Worm (Caenorhabditis elegans) whole organism, early embryonic: ENCODE data around the gene Y50D4A.4.

Experiments used
- B0310.2 ChIP-seq: sonication (generic microtip); optimal IDR thresholded peaks from 2 replicates; lab custom pipeline; 2016; ENCODE audit warnings: mild to moderate bottlenecking, missing genetic modification characterization, missing compliant biosample characterization
- F13C5.2 ChIP-seq: sonication (generic microtip); optimal IDR thresholded peaks from 2 replicates; lab custom pipeline; 2017; ENCODE audit warnings: mild to moderate bottlenecking, missing genetic modification characterization, inconsistent platforms, missing compliant biosample characterization
- aly-1 ChIP-seq: sonication (generic microtip); optimal IDR thresholded peaks from 2 replicates; lab custom pipeline; 2016; ENCODE audit warnings: missing genetic modification characterization, missing compliant biosample characterization
- ama-1 ChIP-seq: fragments of 150-350 bp; optimal IDR thresholded peaks from 2 replicates; lab custom pipeline; 2014
- ceh-13 ChIP-seq: fragments of 200-800 bp; sonication (Bioruptor generic); optimal IDR thresholded peaks from 2 replicates; lab custom pipeline; 2018; ENCODE audit warnings: mild to moderate bottlenecking, missing genetic modification characterization, missing compliant biosample characterization
- ceh-36 ChIP-seq: sonication (generic microtip); optimal IDR thresholded peaks from 2 replicates; lab custom pipeline; 2016; ENCODE audit warnings: missing genetic modification characterization, inconsistent platforms, missing compliant biosample characterization
- ets-7 ChIP-seq: sonication (generic microtip); optimal IDR thresholded peaks from 2 replicates; lab custom pipeline; 2016; ENCODE audit warnings: missing genotype, missing genetic modification characterization, missing compliant biosample characterization
- flt-1 ChIP-seq: fragments of 200-800 bp; sonication (Bioruptor generic); IDR thresholded peaks from 2 replicates; pipeline ENCODE4 v1.3.6; 2022; ENCODE audit warnings: missing genetic modification characterization, missing compliant biosample characterization
- hmbx-1 ChIP-seq: sonication (generic microtip); optimal IDR thresholded peaks from 2 replicates; lab custom pipeline; 2016; ENCODE audit warnings: mild to moderate bottlenecking, missing genetic modification characterization, missing compliant biosample characterization
- hmg-4 ChIP-seq: fragments of 200-800 bp; sonication (Bioruptor generic); optimal IDR thresholded peaks from 2 replicates; lab custom pipeline; 2018; ENCODE audit warnings: mild to moderate bottlenecking, missing genetic modification characterization, missing compliant biosample characterization
- hnd-1 ChIP-seq: sonication (generic microtip); optimal IDR thresholded peaks from 2 replicates; lab custom pipeline; 2016; ENCODE audit warnings: missing genetic modification characterization, missing compliant biosample characterization
- pes-1 ChIP-seq: fragments of 200-800 bp; sonication (Bioruptor generic); IDR thresholded peaks from 2 replicates; pipeline ENCODE4 v1.3.6; 2022; ENCODE audit warnings: missing genetic modification reagents, missing genetic modification characterization, missing compliant biosample characterization
- scrt-1 ChIP-seq: fragments of 200-800 bp; sonication (Bioruptor generic); IDR thresholded peaks from 2 replicates; pipeline ENCODE4 v1.3.6; 2022; ENCODE audit warnings: missing genetic modification characterization, missing compliant biosample characterization
- sea-1 ChIP-seq: fragments of 200-800 bp; sonication (Bioruptor generic); conservative IDR thresholded peaks from 2 replicates; pipeline ENCODE4 v1.3.6; 2022; ENCODE audit warnings: missing genetic modification characterization, missing compliant biosample characterization
- tbx-11 ChIP-seq: fragments of 200-800 bp; sonication (Bioruptor generic); IDR thresholded peaks from 2 replicates; pipeline ENCODE4 v1.3.6; 2022; ENCODE audit warnings: missing genetic modification characterization, missing compliant biosample characterization
- tbx-37 ChIP-seq: fragments of 200-800 bp; sonication (Bioruptor generic); conservative IDR thresholded peaks from 2 replicates; pipeline ENCODE4 v1.3.6; 2022; ENCODE audit warnings: missing genetic modification reagents, missing genetic modification characterization, missing compliant biosample characterization
- tra-4 ChIP-seq: sonication (generic microtip); optimal IDR thresholded peaks from 2 replicates; lab custom pipeline; 2017; ENCODE audit warnings: missing genetic modification characterization, missing compliant biosample characterization

Y50D4A.4 gene

ce11 chrV:1160716-1161115 is 35.2 kb downstream of the Y50D4A.4 start:
- no peak for TF ChIP-seq ets-7
- peak; percentile 65 for TF ChIP-seq ceh-36 (tag; lab: Kevin White, UChicago)

- TF ChIP-seq aly-1 (tag; lab: Kevin White, UChicago) (no peak), tbx-11 (GFP tag; lab: Robert Waterston, UW) (no peak), scrt-1 (GFP tag; lab: Robert Waterston, UW) (peak; percentile 41; the same call in 1 of the 2 replicates), hnd-1 (tag; lab: Kevin White, UChicago) (no peak), flt-1 (GFP tag; lab: Robert Waterston, UW) (no peak), ama-1 (lab: Kevin White, UChicago) (peak; percentile 75)
Measured at ce11 chrV:1158247-1158646, 37.7 kb downstream of the Y50D4A.4 start.

ce11 chrV:1157443-1157842 is 38.5 kb downstream of the Y50D4A.4 start:
- no peak for TF ChIP-seq F13C5.2 (tag; lab: Kevin White, UChicago)
- TF ChIP-seq tbx-11 (GFP tag; lab: Robert Waterston, UW), result no peak
- TF ChIP-seq tbx-37, result no peak
- TF ChIP-seq aly-1 (tag; lab: Kevin White, UChicago), result no peak
- no peak for TF ChIP-seq hmbx-1 (tag; lab: Kevin White, UChicago)
- TF ChIP-seq scrt-1 (GFP tag; lab: Robert Waterston, UW), result no peak
- TF ChIP-seq ceh-13 (GFP tag; lab: Kevin White, UChicago), result no peak
- TF ChIP-seq B0310.2, result no peak
- no peak for TF ChIP-seq ama-1 (lab: Kevin White, UChicago)
- no peak for TF ChIP-seq hnd-1 (tag; lab: Kevin White, UChicago)
- TF ChIP-seq sea-1 (GFP tag; lab: Robert Waterston, UW), result no peak
- TF ChIP-seq ets-7, result no peak
- no peak for TF ChIP-seq flt-1 (GFP tag; lab: Robert Waterston, UW)
- no peak for TF ChIP-seq pes-1 (GFP tag; lab: Robert Waterston, UW)
- TF ChIP-seq hmg-4 (GFP tag; lab: Kevin White, UChicago), result no peak
- no peak for TF ChIP-seq tra-4 (tag; lab: Kevin White, UChicago)
- no peak for TF ChIP-seq ceh-36 (tag; lab: Kevin White, UChicago)

ce11 chrV:1156431-1156830 is 39.5 kb downstream of the Y50D4A.4 start:
- TF ChIP-seq ets-7 (no peak), ceh-13 (GFP tag; lab: Kevin White, UChicago) (no peak), ceh-36 (tag; lab: Kevin White, UChicago) (no peak), pes-1 (GFP tag; lab: Robert Waterston, UW) (no peak), F13C5.2 (tag; lab: Kevin White, UChicago) (no peak), tbx-37 (no peak), tbx-11 (GFP tag; lab: Robert Waterston, UW) (no peak), aly-1 (tag; lab: Kevin White, UChicago) (no peak), B0310.2 (no peak), sea-1 (GFP tag; lab: Robert Waterston, UW) (no peak), hmg-4 (GFP tag; lab: Kevin White, UChicago) (no peak), hnd-1 (tag; lab: Kevin White, UChicago) (no peak), ama-1 (lab: Kevin White, UChicago) (no peak), scrt-1 (GFP tag; lab: Robert Waterston, UW) (no peak), tra-4 (tag; lab: Kevin White, UChicago) (no peak), flt-1 (GFP tag; lab: Robert Waterston, UW) (no peak), hmbx-1 (tag; lab: Kevin White, UChicago) (no peak)

ce11 chrV:1155914-1156313 is 40.0 kb downstream of the Y50D4A.4 start, which contains the start of gene cmd-1:
Gene cmd-1 (plus strand): TSS chrV:1156271.
- TF ChIP-seq hmbx-1 (tag; lab: Kevin White, UChicago) (no peak), ets-7 (no peak), hmg-4 (GFP tag; lab: Kevin White, UChicago) (no peak), tbx-37 (no peak), B0310.2 (no peak), tbx-11 (GFP tag; lab: Robert Waterston, UW) (no peak), ceh-36 (tag; lab: Kevin White, UChicago) (no peak), scrt-1 (GFP tag; lab: Robert Waterston, UW) (no peak)

- no peak for TF ChIP-seq pes-1 (GFP tag; lab: Robert Waterston, UW)
- TF ChIP-seq flt-1 (GFP tag; lab: Robert Waterston, UW), result no peak
- TF ChIP-seq tra-4 (tag; lab: Kevin White, UChicago), result no peak
- no peak for TF ChIP-seq hmbx-1 (tag; lab: Kevin White, UChicago)
- TF ChIP-seq ceh-36 (tag; lab: Kevin White, UChicago), result peak; percentile 14
- no peak for TF ChIP-seq B0310.2
Measured at ce11 chrV:1154472-1155278, 41.3 kb downstream of the Y50D4A.4 start.

- TF ChIP-seq scrt-1 (GFP tag; lab: Robert Waterston, UW) (0 out of 2 replicates have a peak, but pooled peaks have one; percentile 43), ets-7 (no peak), hmg-4 (GFP tag; lab: Kevin White, UChicago) (peak; percentile 31), ceh-13 (GFP tag; lab: Kevin White, UChicago) (no peak), tbx-11 (GFP tag; lab: Robert Waterston, UW) (no peak), F13C5.2 (tag; lab: Kevin White, UChicago) (peak; percentile 44), ceh-36 (tag; lab: Kevin White, UChicago) (no peak), hmbx-1 (tag; lab: Kevin White, UChicago) (no peak), pes-1 (GFP tag; lab: Robert Waterston, UW) (no peak), B0310.2 (no peak), flt-1 (GFP tag; lab: Robert Waterston, UW) (no peak), tbx-37 (0 out of 2 replicates have a peak, but pooled peaks have one; percentile 16)
Measured at ce11 chrV:1153925-1154324, 42.0 kb downstream of the Y50D4A.4 start.
